Worm (Caenorhabditis elegans) whole organism, young adult: ENCODE measurements around the gene math-26.

ENCODE experiments used
- B0261.1 ChIP-seq: sonication (generic microtip); optimal IDR thresholded peaks from 2 replicates; lab custom pipeline; 2016; ENCODE audit warnings: mild to moderate bottlenecking, missing genetic modification characterization, moderate library complexity, missing compliant biosample characterization
- F22D6.2 ChIP-seq: sonication (generic microtip); optimal IDR thresholded peaks from 2 replicates; lab custom pipeline; 2016; ENCODE audit warnings: mild to moderate bottlenecking, missing genetic modification characterization, missing compliant biosample characterization
- attf-6 ChIP-seq: fragments of 200-800 bp; sonication (Bioruptor generic); IDR thresholded peaks from 2 replicates; pipeline ENCODE4 v1.3.6; 2022; ENCODE audit warnings: missing genetic modification reagents, missing genetic modification characterization, missing compliant biosample characterization
- ceh-79 ChIP-seq: sonication (generic microtip); optimal IDR thresholded peaks from 2 replicates; lab custom pipeline; 2017; ENCODE audit warnings: mild to moderate bottlenecking, missing genetic modification characterization, missing compliant biosample characterization
- gei-17 ChIP-seq: fragments of 200-800 bp; sonication (Bioruptor generic); optimal IDR thresholded peaks from 2 replicates; lab custom pipeline; 2018; ENCODE audit warnings: mild to moderate bottlenecking, missing genetic modification characterization, missing compliant biosample characterization
- hmg-1.2 ChIP-seq: fragments of 200-800 bp; sonication (Bioruptor generic); IDR thresholded peaks from 2 replicates; pipeline ENCODE4 v1.3.6; 2022; ENCODE audit warnings: missing genetic modification reagents, missing genetic modification characterization, missing compliant biosample characterization
- madf-10 ChIP-seq: sonication (generic microtip); optimal IDR thresholded peaks from 2 replicates; lab custom pipeline; 2016; ENCODE audit warnings: mild to moderate bottlenecking, missing genetic modification characterization, missing compliant biosample characterization
- madf-6 ChIP-seq: fragments of 200-800 bp; sonication (Bioruptor generic); IDR thresholded peaks from 2 replicates; pipeline ENCODE4 v1.3.6; 2022; ENCODE audit warnings: missing genetic modification reagents, missing genetic modification characterization, missing compliant biosample characterization
- mxl-1 ChIP-seq: sonication (generic microtip); optimal IDR thresholded peaks from 2 replicates; lab custom pipeline; 2016; ENCODE audit warnings: missing genetic modification characterization, missing compliant biosample characterization
- sea-2 ChIP-seq: fragments of 200-800 bp; sonication (Bioruptor generic); IDR thresholded peaks from 2 replicates; pipeline ENCODE4 v1.3.6; 2022; ENCODE audit warnings: missing genetic modification characterization, missing compliant biosample characterization
- snpc-1.1 ChIP-seq: sonication (generic microtip); optimal IDR thresholded peaks from 2 replicates; lab custom pipeline; 2017; ENCODE audit warnings: missing genetic modification characterization, mild to moderate bottlenecking, missing compliant biosample characterization, antibody characterized with exemption, moderate library complexity, missing genotype, missing genetic modification reagents; ENCODE audit not compliant: insufficient read depth
- somi-1 ChIP-seq: fragments of 200-800 bp; sonication (Bioruptor generic); optimal IDR thresholded peaks from 2 replicates; lab custom pipeline; 2018; ENCODE audit warnings: mild to moderate bottlenecking, missing genetic modification characterization, missing compliant biosample characterization
- unc-62 ChIP-seq: fragments of 150-350 bp; optimal IDR thresholded peaks from 2 replicates; lab custom pipeline; 2014; ENCODE audit warnings: missing biosample characterization, missing genetic modification reagents, missing genetic modification characterization
- ztf-3 ChIP-seq: fragments of 200-800 bp; sonication (Bioruptor generic); optimal IDR thresholded peaks from 2 replicates; lab custom pipeline; 2018; ENCODE audit warnings: mild to moderate bottlenecking, missing genetic modification characterization, missing compliant biosample characterization

- TF ChIP-seq snpc-1.1 (no peak), unc-62 (GFP tag; lab: Kevin White, UChicago) (no peak), B0261.1 (tag; lab: Kevin White, UChicago) (no peak), gei-17 (no peak), ceh-79 (tag; lab: Kevin White, UChicago) (no peak), mxl-1 (tag; lab: Kevin White, UChicago) (no peak), attf-6 (GFP tag; lab: Robert Waterston, UW) (no peak), madf-10 (no peak), ztf-3 (GFP tag; lab: Kevin White, UChicago) (no peak), hmg-1.2 (GFP tag; lab: Robert Waterston, UW) (no peak), F22D6.2 (tag; lab: Kevin White, UChicago) (no peak), madf-6 (no peak), sea-2 (no peak), somi-1 (GFP tag; lab: Kevin White, UChicago) (no peak)
Observed at ce11 chrII:1725735-1726134, 45.7 kb upstream of the math-26 start, which contains the start of gene F45C12.17.
